Worm (Caenorhabditis elegans) whole organism, L4 larva: ENCODE data around the gene srg-64.
A peak's percentile ranks its signal among the peaks of the same experiment; 100 is the strongest.

Source experiments
- D1046.2 ChIP-seq: fragments of 200-800 bp; sonication (Bioruptor generic); IDR thresholded peaks from 2 replicates; pipeline ENCODE4 v1.3.6; 2022; ENCODE audit warnings: missing genetic modification characterization, missing compliant biosample characterization
- F44E2.7 ChIP-seq: fragments of 200-800 bp; sonication (Bioruptor generic); IDR thresholded peaks from 2 replicates; pipeline ENCODE4 v2.1.2; 2022; ENCODE audit warnings: missing genetic modification characterization, missing compliant biosample characterization
- Y48G9A.11 ChIP-seq: fragments of 200-800 bp; sonication (Bioruptor generic); IDR thresholded peaks from 2 replicates; pipeline ENCODE4 v1.3.6; 2022; ENCODE audit warnings: missing genetic modification reagents, missing genetic modification characterization, missing compliant biosample characterization
- Y75B8A.6 ChIP-seq: fragments of 200-800 bp; sonication (Bioruptor generic); IDR thresholded peaks from 2 replicates; pipeline ENCODE4 v1.3.6; 2022; ENCODE audit warnings: missing genetic modification reagents, missing genetic modification characterization, missing compliant biosample characterization
- ama-1 ChIP-seq: fragments of 150-350 bp; optimal IDR thresholded peaks from 2 replicates; lab custom pipeline; 2014; ENCODE audit warnings: inconsistent platforms, mixed read lengths
- attf-4 ChIP-seq: sonication (generic microtip); optimal IDR thresholded peaks from 3 replicates; lab custom pipeline; 2017; ENCODE audit warnings: missing biosample characterization, missing genetic modification characterization
- ceh-28 ChIP-seq: fragments of 150-350 bp; optimal IDR thresholded peaks from 2 replicates; lab custom pipeline; 2014; ENCODE audit warnings: missing biosample characterization, missing genetic modification reagents, missing genetic modification characterization
- ceh-44 ChIP-seq: fragments of 200-800 bp; sonication (Bioruptor generic); IDR thresholded peaks from 2 replicates; pipeline ENCODE4 v1.3.6; 2022; ENCODE audit warnings: missing genetic modification reagents, missing genetic modification characterization, missing compliant biosample characterization
- ceh-82 ChIP-seq: sonication (generic microtip); optimal IDR thresholded peaks from 2 replicates; lab custom pipeline; 2017; ENCODE audit warnings: missing biosample characterization, missing genetic modification characterization
- cey-2 ChIP-seq: sonication (generic microtip); optimal IDR thresholded peaks from 3 replicates; lab custom pipeline; 2017; ENCODE audit warnings: missing genetic modification characterization, mild to moderate bottlenecking, missing compliant biosample characterization, antibody characterized with exemption, borderline replicate concordance; ENCODE audit not compliant: insufficient read depth
- daf-12 ChIP-seq: fragments of 150-350 bp; optimal IDR thresholded peaks from 2 replicates; lab custom pipeline; 2014; ENCODE audit warnings: missing biosample characterization, missing genetic modification reagents, missing genetic modification characterization
- daf-16 ChIP-seq, 3 experiments: sonication (generic microtip); optimal IDR thresholded peaks; 2 replicates each; lab custom pipeline; 2016 to 2017; ENCODE audit warnings: missing genetic modification characterization in 3 of 3, missing genetic modification reagents in 3 of 3, mild to moderate bottlenecking in 2 of 3, missing compliant biosample characterization in 2 of 3, missing biosample characterization in 1 of 3, moderate library complexity in 1 of 3
- dmd-6 ChIP-seq: fragments of 200-800 bp; sonication (Bioruptor generic); IDR thresholded peaks from 2 replicates; pipeline ENCODE4 v1.3.6; 2022; ENCODE audit warnings: missing genetic modification reagents, missing genetic modification characterization, missing compliant biosample characterization
- dmd-8 ChIP-seq: fragments of 200-800 bp; sonication (Bioruptor generic); IDR thresholded peaks from 2 replicates; pipeline ENCODE4 v1.3.6; 2022; ENCODE audit warnings: missing genetic modification characterization, missing compliant biosample characterization
- dmd-9 ChIP-seq: fragments of 200-800 bp; sonication (Bioruptor generic); IDR thresholded peaks from 2 replicates; pipeline ENCODE4 v1.3.6; 2022; ENCODE audit warnings: missing genetic modification reagents, missing genetic modification characterization, missing compliant biosample characterization
- dpl-1 ChIP-seq: fragments of 150-350 bp; optimal IDR thresholded peaks from 2 replicates; lab custom pipeline; 2014; ENCODE audit warnings: missing biosample characterization, missing genetic modification reagents, missing genetic modification characterization
- dve-1 ChIP-seq: sonication (generic microtip); optimal IDR thresholded peaks from 2 replicates; lab custom pipeline; 2017; ENCODE audit warnings: antibody characterized with exemption, mild to moderate bottlenecking, missing genetic modification characterization, missing compliant biosample characterization; ENCODE audit not compliant: insufficient read depth
- fkh-10 ChIP-seq: fragments of 150-350 bp; optimal IDR thresholded peaks from 2 replicates; lab custom pipeline; 2014; ENCODE audit warnings: missing biosample characterization, missing genetic modification reagents, missing genetic modification characterization
- fos-1 ChIP-seq: fragments of 150-350 bp; optimal IDR thresholded peaks from 2 replicates; lab custom pipeline; 2014; ENCODE audit warnings: missing biosample characterization, missing genetic modification characterization
- hlh-11 ChIP-seq: fragments of 200-800 bp; sonication (Bioruptor generic); optimal IDR thresholded peaks from 2 replicates; lab custom pipeline; 2018; ENCODE audit warnings: mild to moderate bottlenecking, missing genetic modification characterization, missing compliant biosample characterization
- jun-1 ChIP-seq: fragments of 150-350 bp; optimal IDR thresholded peaks from 2 replicates; lab custom pipeline; 2014; ENCODE audit warnings: missing biosample characterization, missing genetic modification reagents, missing genetic modification characterization
- lim-7 ChIP-seq: fragments of 200-800 bp; sonication (Bioruptor generic); IDR thresholded peaks from 2 replicates; pipeline ENCODE4 v1.3.6; 2022; ENCODE audit warnings: missing genetic modification characterization, missing compliant biosample characterization
- lin-1 ChIP-seq: fragments of 200-800 bp; sonication (Bioruptor generic); IDR thresholded peaks from 2 replicates; pipeline ENCODE4 v1.3.6; 2022; ENCODE audit warnings: missing genetic modification reagents, missing genetic modification characterization, missing compliant biosample characterization
- lin-13 ChIP-seq: fragments of 150-350 bp; optimal IDR thresholded peaks from 2 replicates; lab custom pipeline; 2014; ENCODE audit warnings: missing biosample characterization, missing genetic modification reagents, missing genetic modification characterization
- lir-3 ChIP-seq: sonication (generic microtip); optimal IDR thresholded peaks from 2 replicates; lab custom pipeline; 2016; ENCODE audit warnings: mild to moderate bottlenecking, missing genetic modification characterization, missing compliant biosample characterization
- lsy-2 ChIP-seq, 2 experiments: fragments of 150-350 bp in 1 of 2; sonication (generic microtip) in 1 of 2; optimal IDR thresholded peaks; 2 replicates each; lab custom pipeline; 2014 to 2017; ENCODE audit warnings: missing biosample characterization in 2 of 2, missing genetic modification characterization in 2 of 2
- mdt-29 ChIP-seq: fragments of 200-800 bp; sonication (Bioruptor generic); IDR thresholded peaks from 2 replicates; pipeline ENCODE4 v1.3.6; 2022; ENCODE audit warnings: missing genetic modification reagents, missing genetic modification characterization, missing compliant biosample characterization
- mep-1 ChIP-seq: fragments of 150-350 bp; sonication (generic microtip); optimal IDR thresholded peaks from 3 replicates; lab custom pipeline; 2014; ENCODE audit warnings: missing biosample characterization, missing genetic modification characterization
- mxl-2 ChIP-seq: fragments of 200-800 bp; sonication (Bioruptor generic); conservative IDR thresholded peaks from 2 replicates; pipeline ENCODE4 v1.3.6; 2022; ENCODE audit warnings: missing genetic modification reagents, missing genetic modification characterization, missing compliant biosample characterization
- nhr-11 ChIP-seq: fragments of 150-350 bp; optimal IDR thresholded peaks from 2 replicates; lab custom pipeline; 2014; ENCODE audit warnings: missing biosample characterization, missing genetic modification characterization
- nhr-111 ChIP-seq: fragments of 200-800 bp; sonication (Bioruptor generic); optimal IDR thresholded peaks from 2 replicates; lab custom pipeline; 2018; ENCODE audit warnings: mild to moderate bottlenecking, missing genetic modification characterization, missing compliant biosample characterization
- nhr-42 ChIP-seq: fragments of 200-800 bp; sonication (Bioruptor generic); IDR thresholded peaks from 2 replicates; pipeline ENCODE4 v1.3.6; 2022; ENCODE audit warnings: missing genetic modification characterization, missing compliant biosample characterization
- nhr-48 ChIP-seq: sonication (generic microtip); optimal IDR thresholded peaks from 2 replicates; lab custom pipeline; 2016; ENCODE audit warnings: mild to moderate bottlenecking, missing genetic modification characterization, missing compliant biosample characterization
- nhr-77 ChIP-seq: fragments of 150-350 bp; optimal IDR thresholded peaks from 2 replicates; lab custom pipeline; 2014; ENCODE audit warnings: missing biosample characterization, missing genetic modification characterization
- pha-4 ChIP-seq, 2 experiments: fragments of 150-350 bp in 1 of 2; fragments of 200-800 bp in 1 of 2; sonication (Bioruptor generic) in 1 of 2; IDR thresholded peaks in 1 of 2; optimal IDR thresholded peaks in 1 of 2; 2 replicates each; pipeline versions ENCODE4 v1.3.6 to Lab custom; 2014 to 2022; ENCODE audit warnings: missing genetic modification characterization in 2 of 2, missing genetic modification reagents in 2 of 2, missing biosample characterization in 1 of 2, missing compliant biosample characterization in 1 of 2
- pqm-1 ChIP-seq: sonication (generic microtip); optimal IDR thresholded peaks from 2 replicates; lab custom pipeline; 2017; ENCODE audit warnings: missing biosample characterization, missing genetic modification characterization
- rbr-2 ChIP-seq: sonication (generic microtip); optimal IDR thresholded peaks from 2 replicates; lab custom pipeline; 2016; ENCODE audit warnings: missing genotype, missing genetic modification characterization, missing compliant biosample characterization
- sdz-12 ChIP-seq: fragments of 200-800 bp; sonication (Bioruptor generic); optimal IDR thresholded peaks from 2 replicates; lab custom pipeline; 2018; ENCODE audit warnings: mild to moderate bottlenecking, missing genetic modification characterization, missing compliant biosample characterization
- set-16 ChIP-seq: fragments of 200-800 bp; sonication (Bioruptor generic); IDR thresholded peaks from 2 replicates; pipeline ENCODE4 v1.3.6; 2022; ENCODE audit warnings: missing genetic modification reagents, missing genetic modification characterization, missing compliant biosample characterization
- skn-1 ChIP-seq: fragments of 150-350 bp; optimal IDR thresholded peaks from 2 replicates; lab custom pipeline; 2014; ENCODE audit warnings: missing biosample characterization, missing genetic modification characterization
- snpc-1.2 ChIP-seq: fragments of 200-800 bp; sonication (Bioruptor generic); IDR thresholded peaks from 2 replicates; pipeline ENCODE4 v1.3.6; 2022; ENCODE audit warnings: missing genetic modification reagents, missing genetic modification characterization, missing compliant biosample characterization
- tra-1 ChIP-seq: fragments of 200-800 bp; sonication (Bioruptor generic); IDR thresholded peaks from 2 replicates; pipeline ENCODE4 v1.3.6; 2022; ENCODE audit warnings: missing genetic modification reagents, missing genetic modification characterization, missing compliant biosample characterization
- unc-130 ChIP-seq: sonication (generic microtip); optimal IDR thresholded peaks from 2 replicates; lab custom pipeline; 2016; ENCODE audit warnings: missing genetic modification reagents, missing genetic modification characterization, missing compliant biosample characterization
- zag-1 ChIP-seq: fragments of 150-350 bp; optimal IDR thresholded peaks from 2 replicates; lab custom pipeline; 2014; ENCODE audit warnings: missing biosample characterization, missing genetic modification characterization
- zfp-2 ChIP-seq: sonication (generic microtip); optimal IDR thresholded peaks from 2 replicates; lab custom pipeline; 2016; ENCODE audit warnings: mild to moderate bottlenecking, missing genetic modification characterization, missing compliant biosample characterization
- zip-11 ChIP-seq: fragments of 200-800 bp; sonication (Bioruptor generic); IDR thresholded peaks from 2 replicates; pipeline ENCODE4 v1.3.6; 2022; ENCODE audit warnings: missing genetic modification characterization, missing compliant biosample characterization
- zip-2 ChIP-seq: fragments of 150-350 bp; optimal IDR thresholded peaks from 2 replicates; lab custom pipeline; 2014; ENCODE audit warnings: missing biosample characterization, missing genetic modification characterization
- ztf-11 ChIP-seq: fragments of 150-350 bp; optimal IDR thresholded peaks from 2 replicates; lab custom pipeline; 2014; ENCODE audit warnings: missing biosample characterization, missing genetic modification characterization
- ztf-7 ChIP-seq: fragments of 150-350 bp; optimal IDR thresholded peaks from 2 replicates; lab custom pipeline; 2014; ENCODE audit warnings: missing biosample characterization, missing genetic modification characterization

srg-64 gene

DNA sequence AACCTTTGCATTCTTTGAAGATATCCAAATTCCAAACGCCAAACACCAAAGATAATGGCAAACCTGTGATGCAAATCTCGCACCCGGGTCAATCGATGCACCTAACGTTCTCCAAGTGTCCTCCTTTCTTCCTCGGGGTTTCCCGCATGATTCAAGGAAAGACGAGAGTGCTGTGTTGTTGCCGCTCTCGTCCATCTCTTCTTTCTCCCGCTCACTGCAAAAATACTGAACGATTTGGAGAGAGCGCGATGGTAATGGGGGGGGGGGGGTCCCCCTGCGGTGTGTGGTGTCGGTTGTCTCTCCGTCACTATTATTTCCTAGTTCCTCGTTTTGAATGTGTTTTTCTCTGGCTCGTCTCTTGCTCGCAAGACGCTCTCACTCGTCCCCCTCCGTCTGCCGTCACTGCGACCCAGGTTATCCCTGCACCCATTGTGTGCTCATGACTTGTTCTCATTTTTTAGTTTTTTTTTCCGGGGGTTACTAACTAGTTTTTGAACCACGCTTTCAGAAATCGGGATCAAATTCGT, 33.0 kb downstream of the srg-64 start (continued):
- TF ChIP-seq pqm-1 (tag; lab: Kevin White, UChicago) (no peak), dpl-1 (GFP tag; lab: Kevin White, UChicago) (no peak), mep-1 (tag; lab: Kevin White, UChicago) (peak; percentile 88), nhr-11 (tag; lab: Kevin White, UChicago) (peak; percentile 76), zip-2 (no peak), dmd-8 (GFP tag; lab: Robert Waterston, UW) (no peak), zag-1 (tag; lab: Kevin White, UChicago) (no peak), nhr-111 (no peak)
- TF ChIP-seq, all 104 proteins: peak for 46

DNA sequence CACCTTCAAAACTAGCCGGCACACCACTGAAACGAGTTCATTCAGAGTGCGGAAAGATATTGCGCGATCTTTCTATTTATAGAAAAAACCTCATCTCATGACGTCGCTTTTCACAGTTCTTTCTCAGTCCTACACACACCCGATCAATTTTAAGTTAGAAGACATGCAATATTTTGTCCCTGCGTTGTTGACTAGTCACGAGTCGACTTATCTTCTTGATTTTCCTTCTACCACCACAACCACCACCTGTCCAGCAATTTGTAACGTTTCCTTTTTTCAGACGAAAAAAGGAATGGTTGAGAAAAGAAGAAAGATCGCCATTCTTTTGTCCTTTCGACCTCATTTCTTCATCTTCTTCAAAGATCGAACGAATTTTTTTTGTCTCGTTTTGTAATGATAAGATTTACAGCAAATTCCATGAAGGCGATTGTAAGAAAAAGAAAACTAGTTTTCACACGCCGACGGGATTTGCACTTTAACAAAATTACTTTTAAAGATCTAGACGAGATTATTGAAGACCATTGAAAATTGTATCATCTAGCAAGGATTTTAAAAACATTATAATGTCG, 34.2 kb downstream of the srg-64 start:
- TF ChIP-seq mdt-29 (GFP tag; lab: Robert Waterston, UW) (no peak), ceh-44 (no peak), ama-1 (no peak), ztf-7 (tag; lab: Kevin White, UChicago) (no peak), cey-2 (tag; lab: Kevin White, UChicago) (peak; percentile 25), zfp-2 (tag; lab: Kevin White, UChicago) (no peak), Y75B8A.6 (GFP tag; lab: Robert Waterston, UW) (no peak), dmd-6 (GFP tag; lab: Robert Waterston, UW) (peak; percentile 63), ceh-82 (tag; lab: Kevin White, UChicago) (no peak), tra-1 (GFP tag; lab: Robert Waterston, UW) (peak; percentile 53), D1046.2 (GFP tag; lab: Robert Waterston, UW) (no peak), zip-11 (no peak), mxl-2 (GFP tag; lab: Robert Waterston, UW) (no peak), dmd-9 (GFP tag; lab: Robert Waterston, UW) (no peak), dve-1 (peak; percentile 20), rbr-2 (tag; lab: Kevin White, UChicago) (no peak), set-16 (GFP tag; lab: Robert Waterston, UW) (no peak), nhr-111 (no peak), lim-7 (GFP tag; lab: Robert Waterston, UW) (no peak), attf-4 (no peak), nhr-48 (tag; lab: Kevin White, UChicago) (peak; percentile 98), daf-16 (GFP tag; optimal IDR thresholded peaks at IDR 0.05; lab: Kevin White, UChicago) (no peak), daf-16 (tag; optimal IDR thresholded peaks at IDR 0.05; lab: Kevin White, UChicago) (no peak), lin-13 (GFP tag; lab: Kevin White, UChicago) (no peak), lin-1 (GFP tag; lab: Robert Waterston, UW) (no peak), lsy-2 (tag; optimal IDR thresholded peaks at IDR 0.05; lab: Kevin White, UChicago) (peak in 1 of 2 experiments; percentile 18), snpc-1.2 (GFP tag; lab: Robert Waterston, UW) (no peak), daf-12 (tag; lab: Kevin White, UChicago) (no peak), hlh-11 (peak; percentile 76), ztf-11 (no peak), zag-1 (tag; lab: Kevin White, UChicago) (no peak), F44E2.7 (GFP tag; lab: Robert Waterston, UW) (no peak), fos-1 (tag; lab: Kevin White, UChicago) (no peak), fkh-10 (GFP tag; lab: Kevin White, UChicago) (no peak), nhr-77 (tag; lab: Kevin White, UChicago) (peak; percentile 17), nhr-42 (GFP tag; lab: Robert Waterston, UW) (no peak), ceh-28 (tag; lab: Kevin White, UChicago) (no peak), mep-1 (tag; lab: Kevin White, UChicago) (peak; percentile 25), sdz-12 (GFP tag; lab: Kevin White, UChicago) (no peak), unc-130 (GFP tag; lab: Kevin White, UChicago) (no peak), lir-3 (tag; lab: Kevin White, UChicago) (no peak), pha-4 (GFP tag; IDR thresholded peaks at IDR 0.05; lab: Robert Waterston, UW) (no peak), pha-4 (tag; optimal IDR thresholded peaks at IDR 0.05; lab: Kevin White, UChicago) (no peak), Y48G9A.11 (no peak), skn-1 (tag; lab: Kevin White, UChicago) (no peak), jun-1 (tag; lab: Kevin White, UChicago) (no peak)
